Worm (Caenorhabditis elegans): ENCODE results near the gene srh-125.

DNA sequence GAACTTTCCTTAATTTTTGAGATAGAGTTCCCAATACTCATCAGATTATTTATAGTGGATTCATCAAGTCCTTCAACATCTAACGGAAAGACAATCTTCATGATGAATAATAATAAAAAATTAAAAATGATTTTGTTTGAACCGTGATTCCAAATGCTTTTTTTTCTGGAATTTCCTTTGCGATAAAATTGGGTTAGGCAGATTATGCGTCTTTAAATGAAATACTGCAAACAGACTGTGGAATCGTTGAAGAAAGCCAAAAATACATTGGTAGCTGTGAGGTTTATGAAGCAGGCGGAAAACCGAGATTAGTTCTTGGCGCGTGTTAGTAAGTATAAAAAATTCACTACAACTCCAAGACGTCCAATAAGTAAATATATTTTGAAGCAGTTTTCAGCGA, 50.1 kb downstream of the srh-125 start, which contains the start of gene srw-68:
- TF ChIP-seq sox-4 (tag; optimal IDR thresholded peaks at IDR 0.05), result no peak
- TF ChIP-seq nhr-11 (tag; optimal IDR thresholded peaks at IDR 0.05), result no peak
- TF ChIP-seq unc-55 (GFP tag; optimal IDR thresholded peaks at IDR 0.05), result no peak
- no peak for TF ChIP-seq fkh-10 (GFP tag; optimal IDR thresholded peaks at IDR 0.05)
- no peak for TF ChIP-seq ama-1 (optimal IDR thresholded peaks at IDR 0.05)
- TF ChIP-seq rnt-1 (tag; optimal IDR thresholded peaks at IDR 0.05), result no peak
- TF ChIP-seq ceh-14 (tag; optimal IDR thresholded peaks at IDR 0.05), result no peak
- no peak for TF ChIP-seq pha-4 (tag; optimal IDR thresholded peaks at IDR 0.05)
- TF ChIP-seq pqm-1 (tag; optimal IDR thresholded peaks at IDR 0.05), result no peak
- TF ChIP-seq tbx-7 (tag; optimal IDR thresholded peaks at IDR 0.05), result no peak
- no peak for TF ChIP-seq dve-1 (tag; optimal IDR thresholded peaks at IDR 0.05)
